Fruit fly (Drosophila melanogaster) whole organism, embryonic: ENCODE results near the gene kri.

Experiments used
- Asciz ChIP-seq: fragments of 200-800 bp; sonication (Bioruptor generic); optimal IDR thresholded peaks from 2 replicates; lab custom pipeline; 2017; ENCODE audit warnings: missing biosample characterization, mild to moderate bottlenecking, missing genetic modification characterization, missing genetic modification reagents
- Atf-2 ChIP-seq: fragments of 200-800 bp; sonication (Bioruptor generic); optimal IDR thresholded peaks from 2 replicates; lab custom pipeline; 2016; ENCODE audit warnings: missing biosample characterization, missing genetic modification characterization
- BtbVII ChIP-seq: fragments of 200-800 bp; sonication (Bioruptor generic); optimal IDR thresholded peaks from 3 replicates; lab custom pipeline; 2017; ENCODE audit warnings: missing biosample characterization, mild to moderate bottlenecking, missing genetic modification characterization
- C15 ChIP-seq: fragments of 200-800 bp; sonication (Bioruptor generic); IDR thresholded peaks from 3 replicates; pipeline ENCODE4 v1.3.6; 2022; ENCODE audit warnings: missing biosample characterization, missing genetic modification characterization
- CG10321 ChIP-seq: fragments of 200-800 bp; sonication (Bioruptor generic); IDR thresholded peaks from 2 replicates; pipeline ENCODE4 v1.3.6; 2022; ENCODE audit warnings: missing biosample characterization, missing genetic modification characterization
- CG12659 ChIP-seq: fragments of 200-800 bp; sonication (Bioruptor generic); optimal IDR thresholded peaks from 3 replicates; lab custom pipeline; 2017; ENCODE audit warnings: mild to moderate bottlenecking, missing biosample characterization, missing genetic modification reagents, missing genetic modification characterization
- CG15514 ChIP-seq: fragments of 200-800 bp; sonication (Bioruptor generic); optimal IDR thresholded peaks from 3 replicates; lab custom pipeline; 2017; ENCODE audit warnings: missing biosample characterization, missing genetic modification characterization, mild to moderate bottlenecking, moderate library complexity, missing genetic modification reagents
- CG17385 ChIP-seq: fragments of 200-800 bp; sonication (Bioruptor generic); optimal IDR thresholded peaks from 3 replicates; lab custom pipeline; 2018; ENCODE audit warnings: missing biosample characterization, mild to moderate bottlenecking, missing genetic modification characterization
- CG17568 ChIP-seq: fragments of 200-800 bp; sonication (Bioruptor generic); optimal IDR thresholded peaks from 2 replicates; lab custom pipeline; 2018; ENCODE audit warnings: missing biosample characterization, mild to moderate bottlenecking, missing genetic modification characterization, moderate library complexity
- CG18011 ChIP-seq: fragments of 200-800 bp; sonication (Bioruptor generic); optimal IDR thresholded peaks from 2 replicates; lab custom pipeline; 2017; ENCODE audit warnings: missing biosample characterization, missing genetic modification characterization, mild to moderate bottlenecking, moderate library complexity, missing genotype
- CG18262 ChIP-seq: fragments of 200-800 bp; optimal IDR thresholded peaks from 3 replicates; lab custom pipeline; 2019; ENCODE audit warnings: missing biosample characterization, mild to moderate bottlenecking, missing genetic modification characterization, moderate library complexity
- CG2678 ChIP-seq: fragments of 200-800 bp; sonication (Bioruptor generic); optimal IDR thresholded peaks from 3 replicates; lab custom pipeline; 2019; ENCODE audit warnings: missing biosample characterization, mild to moderate bottlenecking, missing genetic modification characterization, moderate library complexity
- CG2712 ChIP-seq: fragments of 200-800 bp; optimal IDR thresholded peaks from 3 replicates; lab custom pipeline; 2019; ENCODE audit warnings: missing biosample characterization, mild to moderate bottlenecking, missing genetic modification characterization, moderate library complexity
- CG3163 ChIP-seq: fragments of 200-800 bp; sonication (Bioruptor generic); optimal IDR thresholded peaks from 3 replicates; lab custom pipeline; 2016; ENCODE audit warnings: missing biosample characterization, missing genetic modification characterization
- CG34224 ChIP-seq: fragments of 200-800 bp; sonication (Bioruptor generic); IDR thresholded peaks from 3 replicates; pipeline ENCODE4 v1.3.6; 2022; ENCODE audit warnings: missing biosample characterization, missing genetic modification characterization; ENCODE audit not compliant: partially characterized antibody
- CG3847 ChIP-seq: fragments of 200-800 bp; sonication (Bioruptor generic); IDR thresholded peaks from 2 replicates; pipeline ENCODE4 v1.3.6; 2022; ENCODE audit warnings: missing biosample characterization, missing genetic modification characterization
- CG4328 ChIP-seq: fragments of 200-800 bp; sonication (Bioruptor generic); optimal IDR thresholded peaks from 3 replicates; lab custom pipeline; 2017; ENCODE audit warnings: missing biosample characterization, missing genetic modification reagents, missing genetic modification characterization
- CG5180 ChIP-seq: fragments of 200-800 bp; sonication (Bioruptor generic); optimal IDR thresholded peaks from 3 replicates; lab custom pipeline; 2017; ENCODE audit warnings: missing biosample characterization, missing genetic modification characterization, mild to moderate bottlenecking, moderate library complexity, missing genetic modification reagents
- CG6689 ChIP-seq: fragments of 200-800 bp; sonication (Bioruptor generic); IDR thresholded peaks from 2 replicates; pipeline ENCODE4 v1.3.6; 2022; ENCODE audit warnings: missing biosample characterization, missing genetic modification characterization
- CG6765 ChIP-seq: fragments of 200-800 bp; sonication (Bioruptor generic); optimal IDR thresholded peaks from 3 replicates; lab custom pipeline; 2017; ENCODE audit warnings: missing biosample characterization, mild to moderate bottlenecking, missing genetic modification characterization
- CG6791 ChIP-seq: fragments of 200-800 bp; sonication (Bioruptor generic); IDR thresholded peaks from 3 replicates; pipeline ENCODE4 v1.3.6; 2022; ENCODE audit warnings: missing biosample characterization, missing genetic modification characterization; ENCODE audit not compliant: partially characterized antibody
- Dbx ChIP-seq: fragments of 200-800 bp; sonication (Bioruptor generic); IDR thresholded peaks from 3 replicates; pipeline ENCODE4 v1.3.6; 2022; ENCODE audit warnings: missing biosample characterization, missing genetic modification characterization
- ERR ChIP-seq: fragments of 200-800 bp; sonication (Bioruptor generic); optimal IDR thresholded peaks from 2 replicates; lab custom pipeline; 2016; ENCODE audit warnings: missing biosample characterization, missing genetic modification characterization
- Fer2 ChIP-seq: fragments of 200-800 bp; sonication (Bioruptor generic); optimal IDR thresholded peaks from 2 replicates; lab custom pipeline; 2018; ENCODE audit warnings: missing biosample characterization, mild to moderate bottlenecking, missing genetic modification characterization, moderate library complexity
- Hr39 ChIP-seq: fragments of >200 bp; optimal IDR thresholded peaks from 2 replicates; lab custom pipeline; 2017
- Lhr ChIP-seq: fragments of 200-800 bp; sonication (Bioruptor generic); optimal IDR thresholded peaks from 3 replicates; lab custom pipeline; 2017; ENCODE audit warnings: mild to moderate bottlenecking, missing biosample characterization, missing genetic modification reagents, missing genetic modification characterization
- MESR4 ChIP-seq: fragments of 200-800 bp; sonication (Bioruptor generic); optimal IDR thresholded peaks from 2 replicates; lab custom pipeline; 2018; ENCODE audit warnings: missing biosample characterization, mild to moderate bottlenecking, missing genetic modification characterization, moderate library complexity
- Rfx ChIP-seq: fragments of 200-800 bp; sonication (Bioruptor generic); IDR thresholded peaks from 2 replicates; pipeline ENCODE4 v1.3.6; 2022; ENCODE audit warnings: missing biosample characterization, missing genetic modification characterization
- Rx ChIP-seq: fragments of 200-800 bp; sonication (Bioruptor generic); IDR thresholded peaks from 2 replicates; pipeline ENCODE4 v1.3.6; 2022; ENCODE audit warnings: missing biosample characterization, missing genetic modification characterization
- Sin3A ChIP-seq: fragments of >200 bp; optimal IDR thresholded peaks from 2 replicates; lab custom pipeline; 2018
- Tbp ChIP-seq: fragments of >200 bp; optimal IDR thresholded peaks from 2 replicates; lab custom pipeline; 2018; ENCODE audit warnings: missing biosample characterization, missing genetic modification characterization
- Xbp1 ChIP-seq: fragments of 200-800 bp; sonication (Bioruptor generic); optimal IDR thresholded peaks from 3 replicates; lab custom pipeline; 2016; ENCODE audit warnings: missing biosample characterization, mild to moderate bottlenecking, missing genetic modification characterization
- Xrp1 ChIP-seq: fragments of 200-800 bp; sonication (Bioruptor generic); IDR thresholded peaks from 2 replicates; pipeline ENCODE4 v1.3.6; 2022; ENCODE audit warnings: missing biosample characterization, missing genetic modification characterization
- ap ChIP-seq: fragments of 200-800 bp; sonication (Bioruptor generic); IDR thresholded peaks from 2 replicates; pipeline ENCODE4 v1.3.6; 2022; ENCODE audit warnings: missing biosample characterization, missing genetic modification characterization
- bab2 ChIP-seq: fragments of 200-800 bp; sonication (Bioruptor generic); optimal IDR thresholded peaks from 2 replicates; lab custom pipeline; 2016; ENCODE audit warnings: missing biosample characterization, missing genetic modification characterization
- bcd ChIP-seq: fragments of 200-800 bp; sonication (Bioruptor generic); optimal IDR thresholded peaks from 2 replicates; lab custom pipeline; 2017; ENCODE audit warnings: missing biosample characterization, mild to moderate bottlenecking, missing genetic modification characterization
- btn ChIP-seq: fragments of 200-800 bp; sonication (Bioruptor generic); optimal IDR thresholded peaks from 2 replicates; lab custom pipeline; 2016; ENCODE audit warnings: missing biosample characterization, missing genetic modification characterization
- chm ChIP-seq: fragments of 200-800 bp; sonication (Bioruptor generic); IDR thresholded peaks from 2 replicates; pipeline ENCODE4 v1.3.6; 2022; ENCODE audit warnings: missing biosample characterization, missing genetic modification characterization
- cwo ChIP-seq: fragments of 200-800 bp; sonication (Bioruptor generic); optimal IDR thresholded peaks from 3 replicates; lab custom pipeline; 2017; ENCODE audit warnings: missing biosample characterization, missing genetic modification characterization, mild to moderate bottlenecking, moderate library complexity, missing genetic modification reagents
- dysf ChIP-seq: fragments of 200-800 bp; sonication (Bioruptor generic); IDR thresholded peaks from 3 replicates; pipeline ENCODE4 v1.3.6; 2022; ENCODE audit warnings: missing biosample characterization, missing genetic modification characterization
- gfzf ChIP-seq: fragments of 200-800 bp; sonication (Bioruptor generic); optimal IDR thresholded peaks from 2 replicates; lab custom pipeline; 2016; ENCODE audit warnings: missing biosample characterization, mild to moderate bottlenecking, missing genetic modification characterization, moderate library complexity
- grau ChIP-seq: fragments of 200-800 bp; optimal IDR thresholded peaks from 3 replicates; lab custom pipeline; 2019; ENCODE audit warnings: missing biosample characterization, mild to moderate bottlenecking, missing genetic modification characterization, moderate library complexity
- kah ChIP-seq: fragments of 200-800 bp; sonication (Bioruptor generic); optimal IDR thresholded peaks from 2 replicates; lab custom pipeline; 2018; ENCODE audit warnings: missing biosample characterization, mild to moderate bottlenecking, missing genetic modification characterization
- onecut ChIP-seq: fragments of 200-800 bp; sonication (Bioruptor generic); IDR thresholded peaks from 2 replicates; pipeline ENCODE4 v1.3.6; 2022; ENCODE audit warnings: missing biosample characterization, missing genetic modification characterization
- pzg ChIP-seq: fragments of 200-800 bp; sonication (Bioruptor generic); optimal IDR thresholded peaks from 3 replicates; lab custom pipeline; 2018; ENCODE audit warnings: missing biosample characterization, mild to moderate bottlenecking, missing genetic modification characterization, moderate library complexity
- row ChIP-seq: fragments of 200-800 bp; sonication (Bioruptor generic); IDR thresholded peaks from 3 replicates; pipeline ENCODE4 v1.3.6; 2022; ENCODE audit warnings: missing biosample characterization, missing genetic modification characterization
- sd ChIP-seq: fragments of 200-800 bp; sonication (Bioruptor generic); optimal IDR thresholded peaks from 3 replicates; lab custom pipeline; 2018; ENCODE audit warnings: missing biosample characterization, mild to moderate bottlenecking, missing genetic modification characterization, moderate library complexity
- slou ChIP-seq: fragments of 200-800 bp; sonication (Bioruptor generic); optimal IDR thresholded peaks from 3 replicates; lab custom pipeline; 2016; ENCODE audit warnings: missing biosample characterization, missing genetic modification characterization
- ssp ChIP-seq: fragments of 200-800 bp; sonication (Bioruptor generic); IDR thresholded peaks from 2 replicates; pipeline ENCODE4 v1.3.6; 2022; ENCODE audit warnings: missing biosample characterization, missing genetic modification characterization
- tio ChIP-seq: fragments of 200-800 bp; sonication (Bioruptor generic); optimal IDR thresholded peaks from 2 replicates; lab custom pipeline; 2017; ENCODE audit warnings: missing biosample characterization, missing genetic modification characterization, inconsistent platforms
- trem ChIP-seq: fragments of 200-800 bp; optimal IDR thresholded peaks from 3 replicates; lab custom pipeline; 2019; ENCODE audit warnings: missing biosample characterization, mild to moderate bottlenecking, missing genetic modification characterization, moderate library complexity
- wor ChIP-seq: fragments of 200-800 bp; sonication (Bioruptor generic); IDR thresholded peaks from 2 replicates; pipeline ENCODE4 v1.3.6; 2022; ENCODE audit warnings: missing biosample characterization, missing genetic modification characterization

Gene kri

DNA sequence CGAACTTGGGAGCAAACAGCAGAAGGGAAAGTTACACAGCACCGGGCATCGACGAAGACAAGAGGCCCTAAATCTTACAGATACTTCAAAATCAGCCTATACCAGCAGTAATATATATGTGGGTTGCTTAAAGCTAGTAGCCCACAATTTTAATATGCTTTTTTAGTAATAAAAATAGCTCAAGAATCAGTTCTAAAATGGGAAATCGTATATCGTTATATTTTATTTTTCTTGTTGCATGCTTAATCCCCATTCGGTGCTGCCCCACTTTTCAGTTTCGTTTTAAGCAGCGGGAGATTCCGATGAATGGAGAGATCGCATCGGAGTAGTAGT is 2.7 kb upstream of the kri start (continued):
- peak; percentile 28 for TF ChIP-seq bcd (GFP tag; lab: Kevin White, UChicago)
- no peak for TF ChIP-seq bab2 (GFP tag; lab: Kevin White, UChicago)
- no peak for TF ChIP-seq gfzf
- TF ChIP-seq Rx (GFP tag; lab: Robert Waterston, UW), result no peak
- TF ChIP-seq CG4328 (GFP tag; lab: Kevin White, UChicago), result no peak
- peak; percentile 39 for TF ChIP-seq grau
- peak; percentile 32 for TF ChIP-seq CG2712 (tag; lab: Kevin White, UChicago)
- no peak for TF ChIP-seq ap (GFP tag; lab: Robert Waterston, UW)
- TF ChIP-seq CG6765 (GFP tag; lab: Kevin White, UChicago), result no peak
- TF ChIP-seq CG15514 (GFP tag; lab: Kevin White, UChicago), result no peak
- no peak for TF ChIP-seq onecut (GFP tag; lab: Robert Waterston, UW)
- peak; percentile 26 for TF ChIP-seq CG17385 (GFP tag; lab: Kevin White, UChicago)
- 0 out of 2 replicates have a peak, but pooled peaks have one; percentile 9 for TF ChIP-seq Xrp1 (GFP tag; lab: Robert Waterston, UW)
- TF ChIP-seq C15, result no peak
- TF ChIP-seq Asciz (GFP tag; lab: Kevin White, UChicago), result no peak
- no peak for TF ChIP-seq chm (GFP tag; lab: Robert Waterston, UW)
- no peak for TF ChIP-seq CG3163 (GFP tag; lab: Kevin White, UChicago)
- no peak for TF ChIP-seq ssp (GFP tag; lab: Robert Waterston, UW)
- TF ChIP-seq Dbx (GFP tag; lab: Robert Waterston, UW), result 0 out of 3 replicates have a peak, but pooled peaks have one; percentile 24
- TF ChIP-seq Sin3A, result no peak
- no peak for TF ChIP-seq CG34224 (GFP tag; lab: Robert Waterston, UW)
- peak; percentile 35 for TF ChIP-seq Xbp1 (GFP tag; lab: Kevin White, UChicago)
- no peak for TF ChIP-seq Tbp (GFP tag; lab: Kevin White, UChicago)
- no peak for TF ChIP-seq Hr39 (lab: Kevin White, UChicago)
- no peak for TF ChIP-seq CG5180 (GFP tag; lab: Kevin White, UChicago)
- TF ChIP-seq pzg (GFP tag; lab: Kevin White, UChicago), result no peak
- no peak for TF ChIP-seq sd
- TF ChIP-seq trem (tag; lab: Kevin White, UChicago), result no peak
- TF ChIP-seq dysf (GFP tag; lab: Robert Waterston, UW), result peak; percentile 57; the same call in 2 of the 3 replicates
- TF ChIP-seq Atf-2 (GFP tag; lab: Kevin White, UChicago), result no peak
- no peak for TF ChIP-seq CG3847 (GFP tag; lab: Robert Waterston, UW)
- TF ChIP-seq kah (GFP tag; lab: Kevin White, UChicago), result no peak
- TF ChIP-seq CG6689 (GFP tag; lab: Robert Waterston, UW), result peak; percentile 26; the same call in 1 of the 2 replicates
- TF ChIP-seq Fer2 (tag; lab: Kevin White, UChicago), result no peak
- peak; percentile 23 for TF ChIP-seq CG18262 (tag; lab: Kevin White, UChicago)
- no peak for TF ChIP-seq btn (GFP tag; lab: Kevin White, UChicago)
- peak; percentile 61 for TF ChIP-seq row
- no peak for TF ChIP-seq MESR4 (GFP tag; lab: Kevin White, UChicago)
- TF ChIP-seq wor (GFP tag; lab: Robert Waterston, UW), result no peak
- TF ChIP-seq CG18011 (GFP tag; lab: Kevin White, UChicago), result no peak
- no peak for TF ChIP-seq ERR
- TF ChIP-seq tio, result no peak
- peak; percentile 40 for TF ChIP-seq BtbVII
- no peak for TF ChIP-seq CG10321 (GFP tag; lab: Robert Waterston, UW)
- no peak for TF ChIP-seq Lhr (GFP tag; lab: Kevin White, UChicago)
- no peak for TF ChIP-seq CG6791 (GFP tag; lab: Robert Waterston, UW)
- TF ChIP-seq Rfx (GFP tag; lab: Robert Waterston, UW), result peak; percentile 56
- peak; percentile 46 for TF ChIP-seq CG2678 (tag; lab: Kevin White, UChicago)
- no peak for TF ChIP-seq cwo (GFP tag; lab: Kevin White, UChicago)
- TF ChIP-seq CG12659 (GFP tag; lab: Kevin White, UChicago), result no peak
- no peak for TF ChIP-seq slou
- no peak for TF ChIP-seq CG17568
